Fruit fly (Drosophila melanogaster): Measurements from ENCODE around the gene CG3842.
A peak's percentile ranks its signal among the peaks of the same experiment; 100 is the strongest.

CG3842 gene

DNA sequence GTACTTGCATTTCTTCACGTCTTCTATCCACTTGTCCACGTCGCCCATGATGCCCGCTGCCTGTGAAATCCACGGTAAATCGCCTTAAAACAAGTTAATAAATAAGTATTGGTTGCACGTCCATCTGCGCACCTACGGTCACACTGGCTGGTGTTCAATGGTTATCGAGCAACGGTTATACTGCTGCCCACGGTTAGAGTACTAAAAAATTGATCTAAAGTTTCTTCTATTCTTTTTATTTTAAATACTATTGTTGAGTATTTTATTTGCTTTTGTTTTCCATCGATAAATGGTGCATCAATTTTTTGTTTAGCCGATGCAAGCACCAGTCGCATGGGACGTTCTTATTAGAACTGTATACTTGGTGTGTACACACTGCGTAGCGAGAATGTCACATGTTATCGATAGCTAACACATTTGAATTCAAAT is 35.2 kb downstream of the CG3842 start, which contains the start of gene PpV (continued):
- TF ChIP-seq CG33557 (GFP tag; optimal IDR thresholded peaks at IDR 0.05) (no peak), tap (tag; optimal IDR thresholded peaks at IDR 0.05) (no peak), CG15269 (tag; optimal IDR thresholded peaks at IDR 0.05) (no peak), HLHmδ (GFP tag; optimal IDR thresholded peaks at IDR 0.05) (no peak), CG15696 (tag; optimal IDR thresholded peaks at IDR 0.05) (no peak), HLH54F (GFP tag; optimal IDR thresholded peaks at IDR 0.05) (no peak), CG10267 (tag; optimal IDR thresholded peaks at IDR 0.05) (peak; percentile 67), kah (GFP tag; optimal IDR thresholded peaks at IDR 0.05) (no peak), jumu (GFP tag; optimal IDR thresholded peaks at IDR 0.05) (no peak), NC2α (GFP tag; optimal IDR thresholded peaks at IDR 0.05) (no peak), GATAe (GFP tag; conservative IDR thresholded peaks at IDR 0.05) (no peak), HHEX (GFP tag; optimal IDR thresholded peaks at IDR 0.05) (no peak), usp (GFP tag; optimal IDR thresholded peaks at IDR 0.05) (no peak), Elba2 (GFP tag; optimal IDR thresholded peaks at IDR 0.05) (no peak), wor (GFP tag; IDR thresholded peaks at IDR 0.05) (no peak), CG7357 (GFP tag; IDR thresholded peaks at IDR 0.05) (no peak), CG3726 (GFP tag; IDR thresholded peaks at IDR 0.05) (no peak), tgo (GFP tag; IDR thresholded peaks at IDR 0.05) (no peak), nerfin-1 (tag; optimal IDR thresholded peaks at IDR 0.05) (no peak), zen2 (GFP tag; IDR thresholded peaks at IDR 0.05; ENCODE audit: partially characterized antibody) (no peak), seq (GFP tag; IDR thresholded peaks at IDR 0.05) (no peak), CG10462 (GFP tag; optimal IDR thresholded peaks at IDR 0.05) (no peak), Myb (GFP tag; optimal IDR thresholded peaks at IDR 0.05) (peak; percentile 84), sr (GFP tag; IDR thresholded peaks at IDR 0.05) (no peak), Dref (GFP tag; IDR thresholded peaks at IDR 0.05) (peak; percentile 86), ato (GFP tag; IDR thresholded peaks at IDR 0.05; ENCODE audit: partially characterized antibody) (no peak), CG9797 (GFP tag; optimal IDR thresholded peaks at IDR 0.05) (peak; percentile 89), Hr39 (optimal IDR thresholded peaks at IDR 0.05) (no peak), ssp (GFP tag; IDR thresholded peaks at IDR 0.05) (no peak), al (GFP tag; IDR thresholded peaks at IDR 0.05) (no peak), gro (GFP tag; optimal IDR thresholded peaks at IDR 0.05) (no peak), inv (GFP tag; IDR thresholded peaks at IDR 0.05; ENCODE audit: partially characterized antibody) (0 out of 2 replicates have a peak, but pooled peaks have one; percentile 29), CG12744 (GFP tag; optimal IDR thresholded peaks at IDR 0.05) (no peak), CG14014 (GFP tag; IDR thresholded peaks at IDR 0.05) (no peak), Oaz (GFP tag; IDR thresholded peaks at IDR 0.05) (no peak), CG2889 (GFP tag; IDR thresholded peaks at IDR 0.05) (no peak), CG13296 (GFP tag; optimal IDR thresholded peaks at IDR 0.05) (no peak), CG2875 (GFP tag; optimal IDR thresholded peaks at IDR 0.05) (no peak), Meics (GFP tag; optimal IDR thresholded peaks at IDR 0.05) (no peak), dpn (GFP tag; optimal IDR thresholded peaks at IDR 0.05) (no peak), CG43689 (GFP tag; IDR thresholded peaks at IDR 0.05) (no peak), dmrt11E (tag; optimal IDR thresholded peaks at IDR 0.05) (no peak), B-H2 (GFP tag; optimal IDR thresholded peaks at IDR 0.05) (peak; percentile 18), wek (GFP tag; optimal IDR thresholded peaks at IDR 0.05) (no peak), scrt (GFP tag; optimal IDR thresholded peaks at IDR 0.05) (no peak), unc-4 (GFP tag; IDR thresholded peaks at IDR 0.05; ENCODE audit: partially characterized antibody) (peak; percentile 56; the same call in 1 of the 2 replicates), Dip2 (GFP tag; IDR thresholded peaks at IDR 0.05) (no peak), tna (GFP tag; IDR thresholded peaks at IDR 0.05; ENCODE audit: partially characterized antibody) (no peak), en (GFP tag; optimal IDR thresholded peaks at IDR 0.05) (no peak), CG12236 (GFP tag; optimal IDR thresholded peaks at IDR 0.05) (no peak), CG12071 (GFP tag; optimal IDR thresholded peaks at IDR 0.05) (no peak), Dip3 (GFP tag; optimal IDR thresholded peaks at IDR 0.05) (no peak)

Measured in whole organism, embryonic.